Fruit fly (Drosophila melanogaster) whole organism, embryonic: ENCODE results near the gene CG2865.

Experiments used
- Adf1 ChIP-seq: fragments of 200-800 bp; sonication (Bioruptor generic); IDR thresholded peaks from 2 replicates; pipeline ENCODE4 v1.3.6; 2022; ENCODE audit warnings: missing biosample characterization, missing genetic modification characterization
- Atf6 ChIP-seq: fragments of 200-800 bp; sonication (Bioruptor generic); IDR thresholded peaks from 2 replicates; pipeline ENCODE4 v1.3.6; 2022; ENCODE audit warnings: missing biosample characterization, missing genetic modification characterization
- CG10274 ChIP-seq: fragments of 200-800 bp; sonication (Bioruptor generic); optimal IDR thresholded peaks from 3 replicates; lab custom pipeline; 2017; ENCODE audit warnings: missing biosample characterization, mild to moderate bottlenecking, missing genetic modification characterization
- CG10321 ChIP-seq: fragments of 200-800 bp; sonication (Bioruptor generic); IDR thresholded peaks from 2 replicates; pipeline ENCODE4 v1.3.6; 2022; ENCODE audit warnings: missing biosample characterization, missing genetic modification characterization
- CG10366 ChIP-seq: fragments of 200-800 bp; sonication (Bioruptor generic); IDR thresholded peaks from 2 replicates; pipeline ENCODE4 v1.3.6; 2022; ENCODE audit warnings: missing biosample characterization, missing genetic modification characterization
- CG10959 ChIP-seq: fragments of 200-800 bp; sonication (Bioruptor generic); IDR thresholded peaks from 2 replicates; pipeline ENCODE4 v1.3.6; 2022; ENCODE audit warnings: missing biosample characterization, missing genetic modification characterization
- CG12155 ChIP-seq: fragments of 200-800 bp; sonication (Bioruptor generic); optimal IDR thresholded peaks from 3 replicates; lab custom pipeline; 2016; ENCODE audit warnings: missing biosample characterization, missing genetic modification characterization
- CG12391 ChIP-seq: fragments of 200-800 bp; sonication (Bioruptor generic); optimal IDR thresholded peaks from 3 replicates; lab custom pipeline; 2018; ENCODE audit warnings: missing biosample characterization, mild to moderate bottlenecking, missing genetic modification characterization, moderate library complexity
- CG13296 ChIP-seq: fragments of 200-800 bp; sonication (Bioruptor generic); optimal IDR thresholded peaks from 3 replicates; lab custom pipeline; 2018; ENCODE audit warnings: missing biosample characterization, mild to moderate bottlenecking, missing genetic modification characterization
- CG13775 ChIP-seq: fragments of 200-800 bp; sonication (Bioruptor generic); optimal IDR thresholded peaks from 3 replicates; lab custom pipeline; 2017; ENCODE audit warnings: missing biosample characterization, mild to moderate bottlenecking, missing genetic modification characterization
- CG17361 ChIP-seq: fragments of 200-800 bp; sonication (Bioruptor generic); IDR thresholded peaks from 3 replicates; pipeline ENCODE4 v1.3.6; 2022; ENCODE audit warnings: missing biosample characterization, missing genetic modification characterization
- CG17568 ChIP-seq: fragments of 200-800 bp; sonication (Bioruptor generic); optimal IDR thresholded peaks from 2 replicates; lab custom pipeline; 2018; ENCODE audit warnings: missing biosample characterization, mild to moderate bottlenecking, missing genetic modification characterization, moderate library complexity
- CG18599 ChIP-seq: fragments of 200-800 bp; sonication (Bioruptor generic); optimal IDR thresholded peaks from 3 replicates; lab custom pipeline; 2017; ENCODE audit warnings: missing biosample characterization, missing genetic modification characterization, mild to moderate bottlenecking, moderate library complexity, missing genetic modification reagents
- CG2129 ChIP-seq: fragments of 200-800 bp; sonication (Bioruptor generic); IDR thresholded peaks from 2 replicates; pipeline ENCODE4 v1.3.6; 2022; ENCODE audit warnings: missing biosample characterization, missing genetic modification characterization; ENCODE audit not compliant: partially characterized antibody
- CG30431 ChIP-seq: fragments of 200-800 bp; sonication (Bioruptor generic); optimal IDR thresholded peaks from 2 replicates; lab custom pipeline; 2017; ENCODE audit warnings: missing biosample characterization, missing genetic modification characterization
- CG3838 ChIP-seq: fragments of 200-800 bp; sonication (Bioruptor generic); optimal IDR thresholded peaks from 3 replicates; lab custom pipeline; 2016; ENCODE audit warnings: missing biosample characterization, missing genetic modification characterization
- CG4730 ChIP-seq: fragments of 200-800 bp; sonication (Bioruptor generic); IDR thresholded peaks from 2 replicates; pipeline ENCODE4 v1.3.6; 2022; ENCODE audit warnings: missing biosample characterization, missing genetic modification characterization
- CG6689 ChIP-seq: fragments of 200-800 bp; sonication (Bioruptor generic); IDR thresholded peaks from 2 replicates; pipeline ENCODE4 v1.3.6; 2022; ENCODE audit warnings: missing biosample characterization, missing genetic modification characterization
- CG7786 ChIP-seq: fragments of 200-800 bp; sonication (Bioruptor generic); optimal IDR thresholded peaks from 2 replicates; lab custom pipeline; 2016; ENCODE audit warnings: missing biosample characterization, missing genetic modification characterization
- CG8290 ChIP-seq, 3 experiments: fragments of 200-800 bp; sonication (Bioruptor generic); optimal IDR thresholded peaks; 2 replicates each; lab custom pipeline; 2016 to 2019; ENCODE audit warnings: missing biosample characterization in 3 of 3, missing genetic modification characterization in 3 of 3, mild to moderate bottlenecking in 2 of 3, moderate library complexity in 1 of 3
- CG8478 ChIP-seq: fragments of >200 bp; optimal IDR thresholded peaks from 2 replicates; lab custom pipeline; 2018
- CG8765 ChIP-seq: fragments of 200-800 bp; sonication (Bioruptor generic); IDR thresholded peaks from 2 replicates; pipeline ENCODE4 v1.3.6; 2022; ENCODE audit warnings: missing biosample characterization, missing genetic modification characterization
- CG9215 ChIP-seq: fragments of 200-800 bp; sonication (Bioruptor generic); IDR thresholded peaks from 2 replicates; pipeline ENCODE4 v1.3.6; 2022; ENCODE audit warnings: missing biosample characterization, missing genetic modification characterization
- CTCF ChIP-seq: fragments of 200-800 bp; sonication (Bioruptor generic); optimal IDR thresholded peaks from 2 replicates; lab custom pipeline; 2017; ENCODE audit warnings: missing biosample characterization, mild to moderate bottlenecking, missing genetic modification characterization, moderate library complexity
- D ChIP-seq, 2 experiments: fragments of 200-800 bp in 1 of 2; fragments of >200 bp in 1 of 2; sonication (Bioruptor generic) in 1 of 2; optimal IDR thresholded peaks; 2 replicates in 1 of 2; 3 replicates in 1 of 2; lab custom pipeline; 2017; ENCODE audit warnings: mild to moderate bottlenecking in 1 of 2, missing biosample characterization in 1 of 2, missing genetic modification characterization in 1 of 2, missing genetic modification reagents in 1 of 2
- Doc3 ChIP-seq: fragments of 200-800 bp; sonication (Bioruptor generic); IDR thresholded peaks from 3 replicates; pipeline ENCODE4 v1.3.6; 2022; ENCODE audit warnings: missing biosample characterization, missing genetic modification characterization; ENCODE audit not compliant: partially characterized antibody
- Dref ChIP-seq: fragments of 200-800 bp; sonication (Bioruptor generic); IDR thresholded peaks from 2 replicates; pipeline ENCODE4 v1.3.6; 2022; ENCODE audit warnings: missing biosample characterization, missing genetic modification characterization
- HLHmδ ChIP-seq: fragments of 200-800 bp; sonication (Bioruptor generic); optimal IDR thresholded peaks from 2 replicates; lab custom pipeline; 2018; ENCODE audit warnings: missing biosample characterization, mild to moderate bottlenecking, missing genetic modification characterization, moderate library complexity
- HmgD ChIP-seq: fragments of 200-800 bp; sonication (Bioruptor generic); optimal IDR thresholded peaks from 3 replicates; lab custom pipeline; 2016; ENCODE audit warnings: missing biosample characterization, missing genetic modification characterization
- Jarid2 ChIP-seq: fragments of 200-800 bp; sonication (Bioruptor generic); optimal IDR thresholded peaks from 3 replicates; lab custom pipeline; 2017; ENCODE audit warnings: mild to moderate bottlenecking, missing biosample characterization, missing genetic modification reagents, missing genetic modification characterization
- MBD-R2 ChIP-seq: fragments of 200-800 bp; sonication (Bioruptor generic); IDR thresholded peaks from 2 replicates; pipeline ENCODE4 v1.3.6; 2022; ENCODE audit warnings: missing biosample characterization, missing genetic modification characterization
- NC2α ChIP-seq: fragments of 200-800 bp; sonication (Bioruptor generic); optimal IDR thresholded peaks from 2 replicates; lab custom pipeline; 2016; ENCODE audit warnings: missing biosample characterization, missing genetic modification characterization
- al ChIP-seq: fragments of 200-800 bp; sonication (Bioruptor generic); IDR thresholded peaks from 2 replicates; pipeline ENCODE4 v1.3.6; 2022; ENCODE audit warnings: missing biosample characterization, missing genetic modification characterization
- btn ChIP-seq: fragments of 200-800 bp; sonication (Bioruptor generic); optimal IDR thresholded peaks from 2 replicates; lab custom pipeline; 2016; ENCODE audit warnings: missing biosample characterization, missing genetic modification characterization
- caup ChIP-seq: fragments of 200-800 bp; sonication (Bioruptor generic); optimal IDR thresholded peaks from 3 replicates; lab custom pipeline; 2017; ENCODE audit warnings: missing biosample characterization, mild to moderate bottlenecking, missing genetic modification characterization, moderate library complexity; ENCODE audit not compliant: severe bottlenecking
- cg ChIP-seq: fragments of 200-800 bp; sonication (Bioruptor generic); optimal IDR thresholded peaks from 3 replicates; lab custom pipeline; 2019; ENCODE audit warnings: missing biosample characterization, mild to moderate bottlenecking, missing genetic modification characterization, moderate library complexity
- ci ChIP-seq: fragments of 200-800 bp; sonication (Bioruptor generic); IDR thresholded peaks from 3 replicates; pipeline ENCODE4 v1.3.6; 2022; ENCODE audit warnings: missing biosample characterization, missing genetic modification characterization
- jing ChIP-seq: fragments of 200-800 bp; sonication (Bioruptor generic); optimal IDR thresholded peaks from 2 replicates; lab custom pipeline; 2018; ENCODE audit warnings: missing biosample characterization, mild to moderate bottlenecking, missing genetic modification characterization
- kni ChIP-seq: fragments of 200-800 bp; sonication (Bioruptor generic); optimal IDR thresholded peaks from 3 replicates; lab custom pipeline; 2017; ENCODE audit warnings: mild to moderate bottlenecking, missing biosample characterization, missing genetic modification reagents, missing genetic modification characterization
- lov ChIP-seq, 2 experiments: fragments of 200-800 bp in 1 of 2; fragments of >200 bp in 1 of 2; sonication (Bioruptor generic) in 1 of 2; IDR thresholded peaks in 1 of 2; optimal IDR thresholded peaks in 1 of 2; 2 replicates in 1 of 2; 3 replicates in 1 of 2; pipeline versions ENCODE4 v1.3.6 to Lab custom; 2017 to 2022; ENCODE audit warnings: missing biosample characterization in 1 of 2, missing genetic modification characterization in 1 of 2
- pb ChIP-seq: fragments of 200-800 bp; sonication (Bioruptor generic); optimal IDR thresholded peaks from 3 replicates; lab custom pipeline; 2016; ENCODE audit warnings: missing biosample characterization, missing genetic modification characterization
- peb ChIP-seq: fragments of 200-800 bp; sonication (Bioruptor generic); IDR thresholded peaks from 2 replicates; pipeline ENCODE4 v1.3.6; 2022; ENCODE audit warnings: missing biosample characterization, missing genetic modification characterization
- rib ChIP-seq: fragments of 200-800 bp; sonication (Bioruptor generic); IDR thresholded peaks from 2 replicates; pipeline ENCODE4 v1.3.6; 2022; ENCODE audit warnings: missing biosample characterization, missing genetic modification characterization
- ro ChIP-seq: fragments of 200-800 bp; sonication (Bioruptor generic); IDR thresholded peaks from 2 replicates; pipeline ENCODE4 v1.3.6; 2022; ENCODE audit warnings: missing biosample characterization, missing genetic modification characterization
- sc ChIP-seq, 3 experiments: fragments of >200 bp in 2 of 3; fragments of 200-800 bp in 1 of 3; sonication (Bioruptor generic) in 1 of 3; optimal IDR thresholded peaks; 2 replicates in 2 of 3; 3 replicates in 1 of 3; lab custom pipeline; 2017; ENCODE audit warnings: mild to moderate bottlenecking in 1 of 3, missing biosample characterization in 1 of 3, missing genetic modification characterization in 1 of 3, missing genetic modification reagents in 1 of 3
- sima ChIP-seq: fragments of 200-800 bp; sonication (Bioruptor generic); optimal IDR thresholded peaks from 2 replicates; lab custom pipeline; 2016; ENCODE audit warnings: missing biosample characterization, missing genetic modification characterization
- sr ChIP-seq: fragments of 200-800 bp; sonication (Bioruptor generic); IDR thresholded peaks from 3 replicates; pipeline ENCODE4 v1.3.6; 2022; ENCODE audit warnings: missing biosample characterization, missing genetic modification characterization
- stwl ChIP-seq: fragments of 200-800 bp; sonication (Bioruptor generic); optimal IDR thresholded peaks from 3 replicates; lab custom pipeline; 2018; ENCODE audit warnings: missing biosample characterization, mild to moderate bottlenecking, missing genetic modification characterization, moderate library complexity
- vfl ChIP-seq: fragments of 200-800 bp; sonication (Bioruptor generic); optimal IDR thresholded peaks from 2 replicates; lab custom pipeline; 2016; ENCODE audit warnings: missing biosample characterization, missing genetic modification characterization
- wek ChIP-seq: fragments of 200-800 bp; sonication (Bioruptor generic); optimal IDR thresholded peaks from 3 replicates; lab custom pipeline; 2018; ENCODE audit warnings: missing biosample characterization, mild to moderate bottlenecking, missing genetic modification characterization, moderate library complexity

Gene CG2865

DNA sequence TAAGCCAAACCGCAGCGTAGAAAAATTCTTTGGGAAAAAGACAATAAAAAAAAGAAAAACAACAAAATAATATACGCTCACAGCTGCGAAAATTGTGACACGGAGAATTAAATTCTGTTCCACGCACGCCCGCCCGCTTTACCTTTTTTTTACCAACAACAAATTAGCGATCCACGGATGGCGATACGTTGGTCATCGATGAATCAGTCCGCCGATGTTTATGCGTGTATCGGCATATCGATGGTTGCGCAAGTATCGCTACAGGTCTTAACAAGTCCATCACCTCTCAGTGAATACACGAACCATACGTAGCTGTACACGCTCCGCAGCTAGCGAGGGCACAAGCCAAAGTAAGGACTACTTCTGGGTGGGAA is 22.7 kb downstream of the CG2865 start, which contains the start of gene CG2924 (continued):
- peak; percentile 13 for TF ChIP-seq Jarid2 (GFP tag; lab: Kevin White, UChicago)
- 0 out of 3 replicates have a peak, but pooled peaks have one; percentile 24 for TF ChIP-seq CG17361
- TF ChIP-seq CG17568 (GFP tag; lab: Kevin White, UChicago): no peak
- no peak for TF ChIP-seq peb
- TF ChIP-seq caup: peak; percentile 34
- no peak for TF ChIP-seq ro (GFP tag; lab: Robert Waterston, UW)
- TF ChIP-seq D (optimal IDR thresholded peaks at IDR 0.05; lab: Kevin White, UChicago): no peak
- no peak for TF ChIP-seq D (GFP tag; optimal IDR thresholded peaks at IDR 0.05; lab: Kevin White, UChicago)
- peak; percentile 62 for TF ChIP-seq Adf1
- TF ChIP-seq ci (GFP tag; lab: Robert Waterston, UW): peak; percentile 57; the same call in 2 of the 3 replicates
- no peak for TF ChIP-seq CG4730 (GFP tag; lab: Robert Waterston, UW)
- peak; percentile 85 for TF ChIP-seq CG8290 (GFP tag; optimal IDR thresholded peaks at IDR 0.05; lab: Kevin White, UChicago)
- TF ChIP-seq CG8290 (tag; optimal IDR thresholded peaks at IDR 0.05; lab: Kevin White, UChicago): peak in 1 of 2 experiments; percentile 95
- TF ChIP-seq Dref (GFP tag; lab: Robert Waterston, UW): peak; percentile 100
- TF ChIP-seq CG8765 (GFP tag; lab: Robert Waterston, UW): peak; percentile 61
- TF ChIP-seq CG7786 (GFP tag; lab: Kevin White, UChicago): peak; percentile 63
- TF ChIP-seq CG12155 (GFP tag; lab: Kevin White, UChicago): peak; percentile 73
- peak; percentile 33 for TF ChIP-seq HLHmδ (GFP tag; lab: Kevin White, UChicago)
- no peak for TF ChIP-seq lov (optimal IDR thresholded peaks at IDR 0.05; lab: Kevin White, UChicago)
- 0 out of 3 replicates have a peak, but pooled peaks have one; percentile 19 for TF ChIP-seq lov (GFP tag; IDR thresholded peaks at IDR 0.05; lab: Robert Waterston, UW)
- peak; percentile 70 for TF ChIP-seq MBD-R2
- no peak for TF ChIP-seq CG10274
- TF ChIP-seq CG8478 (lab: Kevin White, UChicago): no peak
- peak; percentile 89 for TF ChIP-seq HmgD (GFP tag; lab: Kevin White, UChicago)
- TF ChIP-seq kni (GFP tag; lab: Kevin White, UChicago): peak; percentile 11
- no peak for TF ChIP-seq CG30431
- TF ChIP-seq CG10959 (GFP tag; lab: Robert Waterston, UW): peak; percentile 29; the same call in 1 of the 2 replicates
- TF ChIP-seq CG13775 (GFP tag; lab: Kevin White, UChicago): peak; percentile 40
- TF ChIP-seq sima: no peak
- TF ChIP-seq CG12391 (tag; lab: Kevin White, UChicago): peak; percentile 66
- peak; percentile 6 for TF ChIP-seq NC2α (GFP tag; lab: Kevin White, UChicago)
- TF ChIP-seq CTCF: peak; percentile 76
- peak; percentile 64 for TF ChIP-seq cg (GFP tag; lab: Kevin White, UChicago)
- TF ChIP-seq stwl (tag; lab: Kevin White, UChicago): peak; percentile 54
- no peak for TF ChIP-seq CG10321 (GFP tag; lab: Robert Waterston, UW)
- peak; percentile 39 for TF ChIP-seq al
- TF ChIP-seq Atf6: no peak
- TF ChIP-seq Doc3 (GFP tag; lab: Robert Waterston, UW): peak; percentile 98
- TF ChIP-seq CG6689 (GFP tag; lab: Robert Waterston, UW): no peak
- TF ChIP-seq sr (GFP tag; lab: Robert Waterston, UW): peak; percentile 47; the same call in 2 of the 3 replicates
- no peak for TF ChIP-seq sc (optimal IDR thresholded peaks at IDR 0.05; lab: Kevin White, UChicago)
- TF ChIP-seq sc (GFP tag; optimal IDR thresholded peaks at IDR 0.05; lab: Kevin White, UChicago): no peak
- TF ChIP-seq CG9215: no peak; the same call in 1 of the 2 replicates
- TF ChIP-seq CG2129: peak; percentile 96
- TF ChIP-seq pb: peak; percentile 59
- peak; percentile 36 for TF ChIP-seq CG13296 (GFP tag; lab: Kevin White, UChicago)
- peak; percentile 48 for TF ChIP-seq wek (GFP tag; lab: Kevin White, UChicago)
- TF ChIP-seq CG3838: no peak
- TF ChIP-seq CG10366 (GFP tag; lab: Robert Waterston, UW): peak; percentile 49
- TF ChIP-seq jing: no peak
- no peak for TF ChIP-seq btn
- TF ChIP-seq CG18599: peak; percentile 59
- TF ChIP-seq rib (GFP tag; lab: Robert Waterston, UW): peak; percentile 84
- peak; percentile 73 for TF ChIP-seq vfl (GFP tag; lab: Kevin White, UChicago)
